Fruit fly (Drosophila melanogaster): ENCODE data around the gene CG4229.
A peak's percentile ranks its signal among the peaks of the same experiment; 100 is the strongest.

Gene CG4229

DNA sequence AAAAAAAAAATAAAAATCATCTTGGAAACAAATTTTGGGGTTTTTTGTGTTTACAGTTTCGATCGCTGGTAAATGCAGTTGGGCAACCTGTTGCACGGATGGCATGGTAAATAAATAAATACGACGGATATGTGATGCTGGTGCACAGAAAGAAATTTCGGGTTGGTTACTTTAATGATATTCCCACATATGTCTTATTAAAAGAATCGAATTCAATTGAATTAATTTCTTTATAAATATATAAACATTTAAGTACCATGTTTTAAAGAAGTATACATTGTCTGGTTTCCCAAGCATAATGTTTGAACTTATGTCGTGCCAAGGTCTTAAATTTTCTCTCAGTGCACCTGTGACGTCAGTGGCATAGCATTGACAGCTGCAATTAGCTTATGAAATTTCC is 10.9 kb downstream of the CG4229 start (continued):
- TF ChIP-seq pzg (GFP tag; optimal IDR thresholded peaks at IDR 0.05) (no peak), ato (GFP tag; IDR thresholded peaks at IDR 0.05; ENCODE audit: partially characterized antibody) (no peak), CG12391 (tag; optimal IDR thresholded peaks at IDR 0.05) (peak; percentile 79), Rx (GFP tag; IDR thresholded peaks at IDR 0.05) (peak; percentile 59; the same call in 1 of the 2 replicates), CG10267 (tag; optimal IDR thresholded peaks at IDR 0.05) (peak; percentile 67), CG10321 (GFP tag; IDR thresholded peaks at IDR 0.05) (no peak), nerfin-2 (GFP tag; IDR thresholded peaks at IDR 0.05; ENCODE audit: partially characterized antibody) (no peak), dmrt99B (tag; optimal IDR thresholded peaks at IDR 0.05) (peak; percentile 77), NC2α (GFP tag; optimal IDR thresholded peaks at IDR 0.05) (no peak), dysf (GFP tag; IDR thresholded peaks at IDR 0.05) (peak; percentile 57; the same call in 2 of the 3 replicates), CkIIα-i1 (GFP tag; IDR thresholded peaks at IDR 0.05) (no peak), CG4328 (GFP tag; optimal IDR thresholded peaks at IDR 0.05) (peak; percentile 56), fd3F (GFP tag; optimal IDR thresholded peaks at IDR 0.05) (no peak), CHES-1-like (GFP tag; optimal IDR thresholded peaks at IDR 0.05) (no peak), CG11085 (GFP tag; IDR thresholded peaks at IDR 0.05) (no peak), Dp (GFP tag; optimal IDR thresholded peaks at IDR 0.05) (no peak), CG10209 (GFP tag; optimal IDR thresholded peaks at IDR 0.05) (peak; percentile 52), HLH4C (GFP tag; IDR thresholded peaks at IDR 0.05; ENCODE audit: partially characterized antibody) (no peak), ro (GFP tag; IDR thresholded peaks at IDR 0.05) (no peak), CG17802 (tag; optimal IDR thresholded peaks at IDR 0.05) (no peak), Camta (GFP tag; optimal IDR thresholded peaks at IDR 0.05) (no peak), CG2678 (tag; optimal IDR thresholded peaks at IDR 0.05) (peak; percentile 77), CG1602 (GFP tag; optimal IDR thresholded peaks at IDR 0.05) (peak; percentile 41), CG4282 (GFP tag; optimal IDR thresholded peaks at IDR 0.05) (no peak), fd64A (GFP tag; optimal IDR thresholded peaks at IDR 0.05) (peak; percentile 77), Sin3A (optimal IDR thresholded peaks at IDR 0.05) (no peak), ac (GFP tag; optimal IDR thresholded peaks at IDR 0.05) (no peak), sisA (GFP tag; IDR thresholded peaks at IDR 0.05) (peak; percentile 33), chinmo (GFP tag; IDR thresholded peaks at IDR 0.05; ENCODE audit: partially characterized antibody) (no peak), slou (GFP tag; optimal IDR thresholded peaks at IDR 0.05) (no peak), CG12219 (GFP tag; optimal IDR thresholded peaks at IDR 0.05) (peak; percentile 65), Gsc (GFP tag; IDR thresholded peaks at IDR 0.05) (no peak), CG11398 (GFP tag; optimal IDR thresholded peaks at IDR 0.05) (no peak), lbe (GFP tag; optimal IDR thresholded peaks at IDR 0.05) (no peak), row (GFP tag; IDR thresholded peaks at IDR 0.05) (peak; percentile 72), CG17359 (tag; optimal IDR thresholded peaks at IDR 0.05) (peak; percentile 78), ab (GFP tag; optimal IDR thresholded peaks at IDR 0.05) (no peak), repo (GFP tag; optimal IDR thresholded peaks at IDR 0.05) (no peak), CG4617 (GFP tag; optimal IDR thresholded peaks at IDR 0.05; ENCODE audit: borderline replicate concordance) (no peak), CG3065 (GFP tag; optimal IDR thresholded peaks at IDR 0.05) (peak; percentile 38), run (tag; optimal IDR thresholded peaks at IDR 0.05) (peak; percentile 43), CG12659 (GFP tag; optimal IDR thresholded peaks at IDR 0.05) (peak; percentile 33), p53 (GFP tag; optimal IDR thresholded peaks at IDR 0.05) (no peak), Dip3 (GFP tag; optimal IDR thresholded peaks at IDR 0.05) (no peak), peb (GFP tag; IDR thresholded peaks at IDR 0.05) (no peak), Ets97D (GFP tag; optimal IDR thresholded peaks at IDR 0.05) (no peak), bcd (GFP tag; optimal IDR thresholded peaks at IDR 0.05) (peak; percentile 46), NFAT (GFP tag; IDR thresholded peaks at IDR 0.05) (no peak), Hand (GFP tag; optimal IDR thresholded peaks at IDR 0.05) (no peak), CG8924 (tag; optimal IDR thresholded peaks at IDR 0.05) (peak; percentile 75), Atf6 (GFP tag; IDR thresholded peaks at IDR 0.05) (no peak), gsb (GFP tag; IDR thresholded peaks at IDR 0.05) (no peak)
